Fruit fly (Drosophila melanogaster) whole organism, prepupa: ENCODE measurements around the gene CG7530.

ENCODE experiments used
- Blimp-1 ChIP-seq: fragments of 200-800 bp; sonication (Bioruptor generic); optimal IDR thresholded peaks from 3 replicates; lab custom pipeline; 2017; ENCODE audit warnings: missing biosample characterization, missing genetic modification characterization, mild to moderate bottlenecking, moderate library complexity, missing genetic modification reagents
- CG10631 ChIP-seq: fragments of 200-800 bp; sonication (Bioruptor generic); optimal IDR thresholded peaks from 2 replicates; lab custom pipeline; 2016; ENCODE audit warnings: missing biosample characterization, missing genetic modification characterization
- CG10669 ChIP-seq: fragments of 200-800 bp; sonication (Bioruptor generic); optimal IDR thresholded peaks from 3 replicates; lab custom pipeline; 2018; ENCODE audit warnings: missing biosample characterization, mild to moderate bottlenecking, missing genetic modification characterization, moderate library complexity
- CG11294 ChIP-seq: fragments of 200-800 bp; sonication (Bioruptor generic); IDR thresholded peaks from 2 replicates; pipeline ENCODE4 v1.3.6; 2022; ENCODE audit warnings: missing biosample characterization, missing genetic modification characterization
- CG11762 ChIP-seq: fragments of 200-800 bp; sonication (Bioruptor generic); optimal IDR thresholded peaks from 3 replicates; lab custom pipeline; 2016; ENCODE audit warnings: missing biosample characterization, missing genetic modification characterization; ENCODE audit not compliant: insufficient read depth
- CG15336 ChIP-seq: fragments of 200-800 bp; sonication (Bioruptor generic); IDR thresholded peaks from 2 replicates; pipeline ENCODE4 v1.3.6; 2022; ENCODE audit warnings: missing biosample characterization, missing genetic modification characterization
- CG31627 ChIP-seq: fragments of 200-800 bp; sonication (Bioruptor generic); optimal IDR thresholded peaks from 3 replicates; lab custom pipeline; 2016; ENCODE audit warnings: missing biosample characterization, missing genetic modification characterization
- CG32006 ChIP-seq: fragments of 200-800 bp; sonication (Bioruptor generic); optimal IDR thresholded peaks from 3 replicates; lab custom pipeline; 2017; ENCODE audit warnings: missing biosample characterization, mild to moderate bottlenecking, missing genetic modification characterization
- CG34406 ChIP-seq: fragments of 200-800 bp; sonication (Bioruptor generic); optimal IDR thresholded peaks from 3 replicates; lab custom pipeline; 2016; ENCODE audit warnings: missing biosample characterization, missing genetic modification characterization
- CG3919 ChIP-seq: fragments of 200-800 bp; sonication (Bioruptor generic); optimal IDR thresholded peaks from 3 replicates; lab custom pipeline; 2016; ENCODE audit warnings: missing biosample characterization, missing genetic modification characterization
- CG6163 ChIP-seq: fragments of 200-800 bp; sonication (Bioruptor generic); IDR thresholded peaks from 3 replicates; pipeline ENCODE4 v1.3.6; 2022; ENCODE audit warnings: missing biosample characterization, missing genetic modification characterization
- CG6276 ChIP-seq: fragments of 200-800 bp; sonication (Bioruptor generic); optimal IDR thresholded peaks from 2 replicates; lab custom pipeline; 2017; ENCODE audit warnings: missing biosample characterization, mild to moderate bottlenecking, missing genetic modification characterization
- CG6808 ChIP-seq: fragments of 200-800 bp; sonication (Bioruptor generic); optimal IDR thresholded peaks from 3 replicates; lab custom pipeline; 2017; ENCODE audit warnings: missing biosample characterization, missing genetic modification characterization, mild to moderate bottlenecking, moderate library complexity, missing genetic modification reagents
- CG6854 ChIP-seq: fragments of 200-800 bp; sonication (Bioruptor generic); optimal IDR thresholded peaks from 2 replicates; lab custom pipeline; 2017; ENCODE audit warnings: missing biosample characterization, mild to moderate bottlenecking, missing genetic modification characterization
- CG7368 ChIP-seq: fragments of 200-800 bp; sonication (Bioruptor generic); optimal IDR thresholded peaks from 3 replicates; lab custom pipeline; 2016; ENCODE audit warnings: missing biosample characterization, missing genetic modification characterization
- CG8119 ChIP-seq: fragments of 200-800 bp; sonication (Bioruptor generic); IDR thresholded peaks from 3 replicates; pipeline ENCODE4 v1.3.6; 2022; ENCODE audit warnings: missing biosample characterization, missing genetic modification characterization
- CG8319 ChIP-seq: fragments of 200-800 bp; sonication (Bioruptor generic); optimal IDR thresholded peaks from 3 replicates; lab custom pipeline; 2016; ENCODE audit warnings: missing biosample characterization, missing genetic modification characterization
- CG8632 ChIP-seq: fragments of 200-800 bp; sonication (Bioruptor generic); optimal IDR thresholded peaks from 3 replicates; lab custom pipeline; 2016; ENCODE audit warnings: missing biosample characterization, missing genetic modification characterization
- CG9139 ChIP-seq: fragments of 200-800 bp; sonication (Bioruptor generic); optimal IDR thresholded peaks from 3 replicates; lab custom pipeline; 2017; ENCODE audit warnings: missing biosample characterization, mild to moderate bottlenecking, missing genetic modification characterization
- Eip75B ChIP-seq: fragments of 200-800 bp; sonication (Bioruptor generic); optimal IDR thresholded peaks from 3 replicates; lab custom pipeline; 2016; ENCODE audit warnings: missing biosample characterization, missing genetic modification characterization
- Eip78C ChIP-seq: fragments of 200-800 bp; sonication (Bioruptor generic); peaks from one replicate; lab custom pipeline; 2016; ENCODE audit warnings: missing biosample characterization, missing genetic modification characterization
- Ets21C ChIP-seq: fragments of 200-800 bp; sonication (Bioruptor generic); optimal IDR thresholded peaks from 3 replicates; lab custom pipeline; 2016; ENCODE audit warnings: missing biosample characterization, missing genetic modification characterization
- Ets96B ChIP-seq: fragments of 200-800 bp; optimal IDR thresholded peaks from 2 replicates; lab custom pipeline; 2019; ENCODE audit warnings: missing biosample characterization, mild to moderate bottlenecking, missing genetic modification characterization, moderate library complexity
- Gug ChIP-seq: fragments of 200-800 bp; sonication (Bioruptor generic); IDR thresholded peaks from 2 replicates; pipeline ENCODE4 v1.3.6; 2022; ENCODE audit warnings: missing biosample characterization, missing genetic modification characterization
- Hr4 ChIP-seq: fragments of 200-800 bp; sonication (Bioruptor generic); optimal IDR thresholded peaks from 3 replicates; lab custom pipeline; 2016; ENCODE audit warnings: missing biosample characterization, missing genetic modification characterization
- Met ChIP-seq: fragments of 200-800 bp; sonication (Bioruptor generic); optimal IDR thresholded peaks from 3 replicates; lab custom pipeline; 2016; ENCODE audit warnings: missing biosample characterization, missing genetic modification characterization
- OdsH ChIP-seq: fragments of 200-800 bp; sonication (Bioruptor generic); optimal IDR thresholded peaks from 3 replicates; lab custom pipeline; 2016; ENCODE audit warnings: missing biosample characterization, missing genetic modification characterization
- Smox ChIP-seq: fragments of 200-800 bp; sonication (Bioruptor generic); optimal IDR thresholded peaks from 3 replicates; lab custom pipeline; 2016; ENCODE audit warnings: missing biosample characterization, missing genetic modification characterization
- Sox102F ChIP-seq: fragments of 200-800 bp; sonication (Bioruptor generic); optimal IDR thresholded peaks from 2 replicates; lab custom pipeline; 2016; ENCODE audit warnings: missing biosample characterization, mild to moderate bottlenecking, missing genetic modification characterization
- Sox14 ChIP-seq: fragments of 200-800 bp; sonication (Bioruptor generic); optimal IDR thresholded peaks from 3 replicates; lab custom pipeline; 2016; ENCODE audit warnings: missing biosample characterization, missing genetic modification characterization
- Sox15 ChIP-seq: fragments of 200-800 bp; sonication (Bioruptor generic); optimal IDR thresholded peaks from 3 replicates; lab custom pipeline; 2016; ENCODE audit warnings: missing biosample characterization, missing genetic modification characterization
- cyc ChIP-seq: fragments of 200-800 bp; sonication (Bioruptor generic); optimal IDR thresholded peaks from 3 replicates; lab custom pipeline; 2016; ENCODE audit warnings: missing biosample characterization, missing genetic modification characterization
- dac ChIP-seq: fragments of 200-800 bp; sonication (Bioruptor generic); optimal IDR thresholded peaks from 2 replicates; lab custom pipeline; 2017; ENCODE audit warnings: missing biosample characterization, mild to moderate bottlenecking, missing genetic modification characterization
- dsx ChIP-seq: fragments of 200-800 bp; optimal IDR thresholded peaks from 3 replicates; lab custom pipeline; 2019; ENCODE audit warnings: missing biosample characterization, mild to moderate bottlenecking, missing genetic modification characterization, moderate library complexity; ENCODE audit not compliant: poor library complexity, severe bottlenecking
- eg ChIP-seq: fragments of 200-800 bp; sonication (Bioruptor generic); IDR thresholded peaks from 3 replicates; pipeline ENCODE4 v1.3.6; 2022; ENCODE audit warnings: missing biosample characterization, missing genetic modification characterization
- fd59A ChIP-seq: fragments of 200-800 bp; sonication (Bioruptor generic); optimal IDR thresholded peaks from 2 replicates; lab custom pipeline; 2017; ENCODE audit warnings: missing biosample characterization, mild to moderate bottlenecking, missing genetic modification characterization, missing genetic modification reagents
- fd85E ChIP-seq: fragments of 200-800 bp; sonication (Bioruptor generic); optimal IDR thresholded peaks from 3 replicates; lab custom pipeline; 2016; ENCODE audit warnings: missing biosample characterization, missing genetic modification characterization
- net ChIP-seq: fragments of 200-800 bp; sonication (Bioruptor generic); optimal IDR thresholded peaks from 3 replicates; lab custom pipeline; 2016; ENCODE audit warnings: missing biosample characterization, missing genetic modification characterization
- pdm3 ChIP-seq: fragments of 200-800 bp; sonication (Bioruptor generic); optimal IDR thresholded peaks from 3 replicates; lab custom pipeline; 2016; ENCODE audit warnings: missing biosample characterization, missing genetic modification characterization
- salr ChIP-seq, 2 experiments: fragments of 200-800 bp; sonication (Bioruptor generic); optimal IDR thresholded peaks; 3 replicates each; lab custom pipeline; 2016 to 2018; ENCODE audit warnings: missing biosample characterization in 2 of 2, missing genetic modification characterization in 2 of 2, mild to moderate bottlenecking in 1 of 2
- spab ChIP-seq: fragments of 200-800 bp; sonication (Bioruptor generic); optimal IDR thresholded peaks from 2 replicates; lab custom pipeline; 2017; ENCODE audit warnings: missing biosample characterization, mild to moderate bottlenecking, missing genetic modification characterization, missing genetic modification reagents
- ss ChIP-seq, 2 experiments: fragments of 200-800 bp; sonication (Bioruptor generic); optimal IDR thresholded peaks; 2 replicates in 1 of 2; 3 replicates in 1 of 2; lab custom pipeline; 2017 to 2018; ENCODE audit warnings: mild to moderate bottlenecking in 2 of 2, missing biosample characterization in 2 of 2, missing genetic modification characterization in 2 of 2, moderate library complexity in 1 of 2
- svp ChIP-seq: fragments of 200-800 bp; sonication (Bioruptor generic); peaks from one replicate; lab custom pipeline; 2016; ENCODE audit warnings: missing biosample characterization, missing genetic modification characterization
- topi ChIP-seq: fragments of 200-800 bp; sonication (Bioruptor generic); optimal IDR thresholded peaks from 3 replicates; lab custom pipeline; 2016; ENCODE audit warnings: missing biosample characterization, missing genetic modification characterization
- vri ChIP-seq: fragments of 200-800 bp; sonication (Bioruptor generic); optimal IDR thresholded peaks from 3 replicates; lab custom pipeline; 2016; ENCODE audit warnings: missing biosample characterization, mild to moderate bottlenecking, missing genetic modification characterization

CG7530 gene

DNA sequence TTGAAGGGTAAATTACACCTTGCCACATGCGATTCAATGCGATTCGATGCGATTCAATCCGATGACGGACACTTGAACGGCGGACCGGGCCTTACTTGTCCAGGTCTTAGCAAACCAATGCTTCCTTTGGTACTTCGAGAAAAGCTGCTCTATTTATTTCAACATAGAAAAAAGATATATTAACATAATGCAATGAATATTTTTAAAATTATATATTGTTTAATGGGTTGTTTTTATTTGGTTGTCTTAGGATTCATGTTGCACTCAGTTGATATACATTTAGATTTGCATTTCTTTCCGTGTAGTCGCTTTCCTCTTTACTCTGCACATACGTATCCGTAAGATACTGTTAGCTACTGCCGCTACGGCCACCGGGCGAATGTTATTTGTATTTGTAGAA, 27.0 kb upstream of the CG7530 start (continued):
- no peak for TF ChIP-seq CG10669
- TF ChIP-seq CG15336 (GFP tag; lab: Robert Waterston, UW), result peak; percentile 86
- no peak for TF ChIP-seq Blimp-1
- no peak for TF ChIP-seq dac
- TF ChIP-seq svp, result no peak
- no peak for TF ChIP-seq CG7368
- TF ChIP-seq net, result peak; percentile 2

DNA sequence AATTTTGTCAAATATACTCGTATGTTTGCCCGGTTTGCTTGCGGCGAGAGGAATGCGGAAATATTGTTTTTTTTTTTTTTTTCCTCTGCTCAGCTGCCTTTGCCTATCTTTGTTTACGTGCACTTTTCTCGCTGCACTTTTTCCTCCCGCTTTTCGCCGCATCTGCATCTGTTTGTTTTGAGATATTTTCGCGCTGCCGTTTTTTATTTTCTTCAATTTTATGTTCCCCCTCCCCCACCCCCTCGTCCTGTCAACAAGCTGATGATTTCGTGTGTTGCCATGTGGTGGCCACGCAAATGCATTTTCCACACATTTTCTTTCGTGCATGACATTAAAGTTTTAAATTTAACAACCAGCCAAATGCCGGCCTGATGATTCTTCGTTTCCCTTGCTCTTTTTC, 24.7 kb upstream of the CG7530 start:
- TF ChIP-seq net (peak; percentile 36), CG6854 (no peak), CG6163 (GFP tag; lab: Robert Waterston, UW) (peak; percentile 28; the same call in 1 of the 3 replicates), ss (GFP tag; optimal IDR thresholded peaks at IDR 0.05; lab: Kevin White, UChicago) (no peak), eg (GFP tag; lab: Robert Waterston, UW) (peak; percentile 33; the same call in 1 of the 3 replicates), svp (peak; percentile 83), Smox (GFP tag; lab: Kevin White, UChicago) (no peak)

dm6 chr3R:14754806-14755488, 23.6 kb upstream of the CG7530 start:
- no peak for TF ChIP-seq CG6276
- TF ChIP-seq CG3919 (GFP tag; lab: Kevin White, UChicago), result peak; percentile 66
- no peak for TF ChIP-seq dsx (GFP tag; lab: Kevin White, UChicago)
- TF ChIP-seq CG7368, result peak; percentile 37
- peak; percentile 82 for TF ChIP-seq topi (GFP tag; lab: Kevin White, UChicago)
- peak; percentile 52 for TF ChIP-seq CG8319 (GFP tag; lab: Kevin White, UChicago)
- TF ChIP-seq Sox14 (GFP tag; lab: Kevin White, UChicago), result peak; percentile 58
- peak; percentile 22 for TF ChIP-seq CG11762 (GFP tag; lab: Kevin White, UChicago)
- peak; percentile 43 for TF ChIP-seq pdm3
- peak; percentile 76 for TF ChIP-seq Smox (GFP tag; lab: Kevin White, UChicago)
- TF ChIP-seq eg (GFP tag; lab: Robert Waterston, UW), result peak; percentile 78; the same call in 2 of the 3 replicates
- TF ChIP-seq CG10631 (GFP tag; lab: Kevin White, UChicago), result peak; percentile 48
- peak; percentile 63 for TF ChIP-seq OdsH
- TF ChIP-seq CG8119 (GFP tag; lab: Robert Waterston, UW), result 0 out of 3 replicates have a peak, but pooled peaks have one; percentile 39
- TF ChIP-seq CG9139 (GFP tag; lab: Kevin White, UChicago), result no peak
- peak; percentile 53; the same call in 1 of the 2 replicates for TF ChIP-seq CG15336 (GFP tag; lab: Robert Waterston, UW)
- TF ChIP-seq Gug (GFP tag; lab: Robert Waterston, UW), result peak; percentile 22; the same call in 1 of the 2 replicates
- TF ChIP-seq vri (GFP tag; lab: Kevin White, UChicago), result peak; percentile 69
- TF ChIP-seq Sox102F (GFP tag; lab: Kevin White, UChicago), result peak; percentile 65
- peak; percentile 11 for TF ChIP-seq CG6854
- peak; percentile 56 for TF ChIP-seq Eip75B (GFP tag; lab: Kevin White, UChicago)
- peak; percentile 49 for TF ChIP-seq Hr4 (GFP tag; lab: Kevin White, UChicago)
- peak; percentile 78 for TF ChIP-seq Met (GFP tag; lab: Kevin White, UChicago)
- peak; percentile 91 for TF ChIP-seq svp
- peak; percentile 79 for TF ChIP-seq cyc (GFP tag; lab: Kevin White, UChicago)
- TF ChIP-seq CG8632 (GFP tag; lab: Kevin White, UChicago), result peak; percentile 41
- TF ChIP-seq net, result peak; percentile 44
- no peak for TF ChIP-seq spab (GFP tag; lab: Kevin White, UChicago)
- no peak for TF ChIP-seq Ets96B (tag; lab: Kevin White, UChicago)
- peak; percentile 65 for TF ChIP-seq Eip78C (GFP tag; lab: Kevin White, UChicago)
- TF ChIP-seq CG31627 (GFP tag; lab: Kevin White, UChicago), result peak; percentile 73
- TF ChIP-seq CG6163 (GFP tag; lab: Robert Waterston, UW), result peak; percentile 70
- no peak for TF ChIP-seq fd59A
- no peak for TF ChIP-seq CG6808 (GFP tag; lab: Kevin White, UChicago)
- TF ChIP-seq CG32006, result peak; percentile 14
- peak; percentile 32 for TF ChIP-seq Sox15 (GFP tag; lab: Kevin White, UChicago)
- peak; percentile 53 for TF ChIP-seq Ets21C (GFP tag; lab: Kevin White, UChicago)
- TF ChIP-seq fd85E (GFP tag; lab: Kevin White, UChicago), result peak; percentile 46
- TF ChIP-seq CG34406 (GFP tag; lab: Kevin White, UChicago), result peak; percentile 66
- TF ChIP-seq CG11294 (GFP tag; lab: Robert Waterston, UW), result no peak
- TF ChIP-seq dac, result no peak
- TF ChIP-seq salr (GFP tag; optimal IDR thresholded peaks at IDR 0.05; lab: Kevin White, UChicago), result no peak
